Worm (Caenorhabditis elegans) whole organism, L2 larva: Measurements from ENCODE around the gene rab-18.

ENCODE experiments used
- elt-1 ChIP-seq: fragments of 150-350 bp; optimal IDR thresholded peaks from 2 replicates; lab custom pipeline; 2014; ENCODE audit warnings: missing biosample characterization, missing genetic modification characterization
- ztf-11 ChIP-seq: sonication (generic microtip); optimal IDR thresholded peaks from 2 replicates; lab custom pipeline; 2017; ENCODE audit warnings: missing biosample characterization, missing genetic modification characterization

ce11 chrIII:1081101-1081500 is 526 bp upstream of the rab-18 start, which contains the start of gene par-2:
- TF ChIP-seq elt-1 (no peak), ztf-11 (tag; lab: Kevin White, UChicago) (no peak)
